Fruit fly (Drosophila melanogaster): ENCODE results near the gene CG43074.

CG43074 gene

dm6 chr3L:3485088-3485710, 746 bp upstream of the CG43074 start (continued):
- no peak for TF ChIP-seq CG2889 (GFP tag; IDR thresholded peaks at IDR 0.05)
- TF ChIP-seq CG4424 (GFP tag; optimal IDR thresholded peaks at IDR 0.05) = peak; percentile 31
- TF ChIP-seq Tbp (GFP tag; optimal IDR thresholded peaks at IDR 0.05) = no peak
- TF ChIP-seq CG15011 (GFP tag; optimal IDR thresholded peaks at IDR 0.05) = no peak
- no peak for TF ChIP-seq CG12942 (GFP tag; optimal IDR thresholded peaks at IDR 0.05)
- no peak for TF ChIP-seq CG18764 (GFP tag; optimal IDR thresholded peaks at IDR 0.05)
- no peak for TF ChIP-seq CG15269 (tag; optimal IDR thresholded peaks at IDR 0.05)
- no peak for TF ChIP-seq Optix (GFP tag; IDR thresholded peaks at IDR 0.05)
- no peak for TF ChIP-seq Oaz (GFP tag; IDR thresholded peaks at IDR 0.05)
- no peak for TF ChIP-seq fru (optimal IDR thresholded peaks at IDR 0.05)
- TF ChIP-seq CG10147 (GFP tag; optimal IDR thresholded peaks at IDR 0.05) = no peak
- no peak for TF ChIP-seq CG10654 (GFP tag; optimal IDR thresholded peaks at IDR 0.05)
- TF ChIP-seq org-1 (GFP tag; optimal IDR thresholded peaks at IDR 0.05) = no peak
- TF ChIP-seq bab2 (GFP tag; optimal IDR thresholded peaks at IDR 0.05) = no peak
- peak; percentile 52 for TF ChIP-seq CG13424 (tag; optimal IDR thresholded peaks at IDR 0.05)
- no peak for TF ChIP-seq Abd-B (GFP tag; optimal IDR thresholded peaks at IDR 0.05)
- no peak for TF ChIP-seq CG17612 (GFP tag; IDR thresholded peaks at IDR 0.05)
- no peak for TF ChIP-seq trh (GFP tag; optimal IDR thresholded peaks at IDR 0.05)
- TF ChIP-seq tup (GFP tag; optimal IDR thresholded peaks at IDR 0.05) = no peak
- TF ChIP-seq CG6813 (GFP tag; optimal IDR thresholded peaks at IDR 0.05) = no peak
- TF ChIP-seq CG31365 (tag; optimal IDR thresholded peaks at IDR 0.05) = no peak
- TF ChIP-seq CG1647 (GFP tag; optimal IDR thresholded peaks at IDR 0.05) = no peak
- TF ChIP-seq CG7786 (GFP tag; optimal IDR thresholded peaks at IDR 0.05) = no peak
- no peak for TF ChIP-seq pho (GFP tag; optimal IDR thresholded peaks at IDR 0.05)
- TF ChIP-seq tna (GFP tag; IDR thresholded peaks at IDR 0.05; ENCODE audit: partially characterized antibody) = no peak
- TF ChIP-seq CG7556 (GFP tag; optimal IDR thresholded peaks at IDR 0.05) = peak; percentile 42
- no peak for TF ChIP-seq CG14965 (GFP tag; optimal IDR thresholded peaks at IDR 0.05; ENCODE audit: borderline replicate concordance)
- TF ChIP-seq unpg (GFP tag; optimal IDR thresholded peaks at IDR 0.05) = peak; percentile 13
- TF ChIP-seq CG30020 (tag; optimal IDR thresholded peaks at IDR 0.05) = no peak
- no peak for TF ChIP-seq Ravus (GFP tag; IDR thresholded peaks at IDR 0.05)
- TF ChIP-seq ci (GFP tag; IDR thresholded peaks at IDR 0.05) = no peak
- no peak for TF ChIP-seq CG6765 (GFP tag; optimal IDR thresholded peaks at IDR 0.05)
- TF ChIP-seq CG5953 (GFP tag; IDR thresholded peaks at IDR 0.05) = no peak
- no peak for TF ChIP-seq CG13624 (GFP tag; optimal IDR thresholded peaks at IDR 0.05)
- no peak for TF ChIP-seq CG16863 (GFP tag; optimal IDR thresholded peaks at IDR 0.05)
- TF ChIP-seq yki (optimal IDR thresholded peaks at IDR 0.05) = no peak
- no peak for TF ChIP-seq CG30403 (GFP tag; optimal IDR thresholded peaks at IDR 0.05)
- TF ChIP-seq Pdp1 (GFP tag; optimal IDR thresholded peaks at IDR 0.05) = no peak
- no peak for TF ChIP-seq scrt (GFP tag; optimal IDR thresholded peaks at IDR 0.05)
- TF ChIP-seq danr (GFP tag; IDR thresholded peaks at IDR 0.05) = no peak
- TF ChIP-seq trem (tag; optimal IDR thresholded peaks at IDR 0.05) = peak; percentile 27
- peak; percentile 61 for TF ChIP-seq dmrt99B (tag; optimal IDR thresholded peaks at IDR 0.05)
- no peak for TF ChIP-seq CG9932 (GFP tag; IDR thresholded peaks at IDR 0.05)
- no peak for TF ChIP-seq ATbp (GFP tag; optimal IDR thresholded peaks at IDR 0.05)
- no peak for TF ChIP-seq CG3847 (GFP tag; IDR thresholded peaks at IDR 0.05)
- peak; percentile 69 for TF ChIP-seq CG2712 (tag; optimal IDR thresholded peaks at IDR 0.05)
- TF ChIP-seq lbe (GFP tag; optimal IDR thresholded peaks at IDR 0.05) = no peak
- TF ChIP-seq crol (GFP tag; IDR thresholded peaks at IDR 0.05) = peak; percentile 50; the same call in 1 of the 2 replicates
- TF ChIP-seq nom (GFP tag; optimal IDR thresholded peaks at IDR 0.05) = no peak
- no peak for TF ChIP-seq CG12155 (GFP tag; optimal IDR thresholded peaks at IDR 0.05)
- peak; percentile 60 for TF ChIP-seq CG18262 (tag; optimal IDR thresholded peaks at IDR 0.05)
- no peak for TF ChIP-seq eyg (GFP tag; optimal IDR thresholded peaks at IDR 0.05)
